Fruit fly (Drosophila melanogaster) whole organism, embryonic: Measurements from ENCODE around the gene CG31548.

Experiments used
- Atf6 ChIP-seq: fragments of 200-800 bp; sonication (Bioruptor generic); IDR thresholded peaks from 2 replicates; pipeline ENCODE4 v1.3.6; 2022; ENCODE audit warnings: missing biosample characterization, missing genetic modification characterization
- Blimp-1 ChIP-seq: fragments of 200-800 bp; sonication (Bioruptor generic); optimal IDR thresholded peaks from 3 replicates; lab custom pipeline; 2018; ENCODE audit warnings: missing biosample characterization, missing genetic modification characterization, mild to moderate bottlenecking, moderate library complexity, missing genetic modification reagents
- CG10147 ChIP-seq: fragments of 200-800 bp; sonication (Bioruptor generic); optimal IDR thresholded peaks from 2 replicates; lab custom pipeline; 2019; ENCODE audit warnings: missing biosample characterization, mild to moderate bottlenecking, missing genetic modification characterization, moderate library complexity
- CG12104 ChIP-seq: fragments of 200-800 bp; sonication (Bioruptor generic); optimal IDR thresholded peaks from 3 replicates; lab custom pipeline; 2016; ENCODE audit warnings: missing biosample characterization, missing genetic modification characterization
- CG14667 ChIP-seq: fragments of 200-800 bp; sonication (Bioruptor generic); IDR thresholded peaks from 2 replicates; pipeline ENCODE4 v1.3.6; 2022; ENCODE audit warnings: missing biosample characterization, missing genetic modification characterization
- CG1603 ChIP-seq: fragments of 200-800 bp; sonication (Bioruptor generic); optimal IDR thresholded peaks from 2 replicates; lab custom pipeline; 2019; ENCODE audit warnings: missing biosample characterization, mild to moderate bottlenecking, missing genetic modification characterization, moderate library complexity
- CG16813 ChIP-seq: fragments of 200-800 bp; sonication (Bioruptor generic); IDR thresholded peaks from 3 replicates; pipeline ENCODE4 v1.3.6; 2022; ENCODE audit warnings: missing biosample characterization, missing genetic modification characterization; ENCODE audit not compliant: partially characterized antibody
- CG17912 ChIP-seq: fragments of 200-800 bp; sonication (Bioruptor generic); optimal IDR thresholded peaks from 2 replicates; lab custom pipeline; 2018; ENCODE audit warnings: missing biosample characterization, mild to moderate bottlenecking, missing genetic modification characterization
- CG2116 ChIP-seq: fragments of 200-800 bp; sonication (Bioruptor generic); optimal IDR thresholded peaks from 3 replicates; lab custom pipeline; 2018; ENCODE audit warnings: missing biosample characterization, mild to moderate bottlenecking, missing genetic modification characterization
- CG34224 ChIP-seq: fragments of 200-800 bp; sonication (Bioruptor generic); IDR thresholded peaks from 3 replicates; pipeline ENCODE4 v1.3.6; 2022; ENCODE audit warnings: missing biosample characterization, missing genetic modification characterization; ENCODE audit not compliant: partially characterized antibody
- CG34422 ChIP-seq: fragments of 200-800 bp; sonication (Bioruptor generic); IDR thresholded peaks from 3 replicates; pipeline ENCODE4 v1.3.6; 2022; ENCODE audit warnings: missing biosample characterization, missing genetic modification characterization
- CG3726 ChIP-seq: fragments of 200-800 bp; sonication (Bioruptor generic); IDR thresholded peaks from 3 replicates; pipeline ENCODE4, ENCODE4 v1.3.6; 2022; ENCODE audit warnings: missing biosample characterization, missing genetic modification characterization
- CG42726 ChIP-seq: fragments of 200-800 bp; sonication (Bioruptor generic); IDR thresholded peaks from 2 replicates; pipeline ENCODE4 v1.3.6; 2022; ENCODE audit warnings: missing biosample characterization, missing genetic modification characterization; ENCODE audit not compliant: partially characterized antibody
- CG4360 ChIP-seq: fragments of 200-800 bp; sonication (Bioruptor generic); IDR thresholded peaks from 2 replicates; pipeline ENCODE4 v1.3.6; 2022; ENCODE audit warnings: missing biosample characterization, missing genetic modification characterization
- CG4820 ChIP-seq: fragments of 200-800 bp; sonication (Bioruptor generic); optimal IDR thresholded peaks from 3 replicates; lab custom pipeline; 2016; ENCODE audit warnings: missing biosample characterization, missing genetic modification characterization
- CG7928 ChIP-seq: fragments of 200-800 bp; sonication (Bioruptor generic); optimal IDR thresholded peaks from 2 replicates; lab custom pipeline; 2017; ENCODE audit warnings: missing biosample characterization, mild to moderate bottlenecking, missing genetic modification characterization
- CG8281 ChIP-seq: fragments of 200-800 bp; sonication (Bioruptor generic); optimal IDR thresholded peaks from 2 replicates; lab custom pipeline; 2018; ENCODE audit warnings: missing biosample characterization, mild to moderate bottlenecking, missing genetic modification characterization, moderate library complexity
- CG9437 ChIP-seq: fragments of 200-800 bp; sonication (Bioruptor generic); optimal IDR thresholded peaks from 2 replicates; lab custom pipeline; 2018; ENCODE audit warnings: missing biosample characterization, mild to moderate bottlenecking, missing genetic modification characterization
- D19A ChIP-seq: fragments of 200-800 bp; optimal IDR thresholded peaks from 3 replicates; lab custom pipeline; 2019; ENCODE audit warnings: missing biosample characterization, mild to moderate bottlenecking, missing genetic modification characterization, moderate library complexity
- Dbx ChIP-seq: fragments of 200-800 bp; sonication (Bioruptor generic); IDR thresholded peaks from 3 replicates; pipeline ENCODE4 v1.3.6; 2022; ENCODE audit warnings: missing biosample characterization, missing genetic modification characterization
- Dek ChIP-seq: fragments of 200-800 bp; sonication (Bioruptor generic); optimal IDR thresholded peaks from 3 replicates; lab custom pipeline; 2019; ENCODE audit warnings: missing biosample characterization, mild to moderate bottlenecking, missing genetic modification characterization, moderate library complexity
- Eip74EF ChIP-seq, 2 experiments: fragments of 200-800 bp in 1 of 2; fragments of >200 bp in 1 of 2; sonication (Bioruptor generic) in 1 of 2; optimal IDR thresholded peaks; 2 replicates each; lab custom pipeline; 2017 to 2019; ENCODE audit warnings: missing biosample characterization in 2 of 2, missing genetic modification characterization in 2 of 2, mild to moderate bottlenecking in 1 of 2, moderate library complexity in 1 of 2
- Elba2 ChIP-seq: fragments of 200-800 bp; sonication (Bioruptor generic); optimal IDR thresholded peaks from 3 replicates; lab custom pipeline; 2016; ENCODE audit warnings: missing biosample characterization, missing genetic modification characterization
- Hsf ChIP-seq: fragments of 200-800 bp; sonication (Bioruptor generic); optimal IDR thresholded peaks from 3 replicates; lab custom pipeline; 2016; ENCODE audit warnings: missing biosample characterization, missing genetic modification characterization
- Lpt ChIP-seq: fragments of >200 bp; optimal IDR thresholded peaks from 2 replicates; lab custom pipeline; 2018; ENCODE audit warnings: missing biosample characterization, missing genetic modification characterization
- Med ChIP-seq: fragments of 200-800 bp; sonication (Bioruptor generic); peaks from one replicate; lab custom pipeline; 2016; ENCODE audit warnings: missing biosample characterization, missing genetic modification characterization, mild to moderate bottlenecking, inconsistent platforms, moderate library complexity
- Mes4 ChIP-seq: fragments of 200-800 bp; sonication (Bioruptor generic); optimal IDR thresholded peaks from 2 replicates; lab custom pipeline; 2016; ENCODE audit warnings: missing biosample characterization, missing genetic modification characterization
- Nf-YB ChIP-seq: fragments of 200-800 bp; sonication (Bioruptor generic); optimal IDR thresholded peaks from 3 replicates; lab custom pipeline; 2019; ENCODE audit warnings: missing biosample characterization, mild to moderate bottlenecking, missing genetic modification characterization, moderate library complexity
- Oaz ChIP-seq: fragments of 200-800 bp; sonication (Bioruptor generic); IDR thresholded peaks from 2 replicates; pipeline ENCODE4 v1.3.6; 2022; ENCODE audit warnings: missing biosample characterization, missing genetic modification characterization
- Oli ChIP-seq: fragments of 200-800 bp; sonication (Bioruptor generic); optimal IDR thresholded peaks from 2 replicates; lab custom pipeline; 2018; ENCODE audit warnings: missing biosample characterization, mild to moderate bottlenecking, missing genetic modification characterization, moderate library complexity
- Ptx1 ChIP-seq: fragments of 200-800 bp; sonication (Bioruptor generic); IDR thresholded peaks from 2 replicates; pipeline ENCODE4 v1.3.6; 2022; ENCODE audit warnings: missing biosample characterization, missing genetic modification characterization
- Rx ChIP-seq: fragments of 200-800 bp; sonication (Bioruptor generic); IDR thresholded peaks from 2 replicates; pipeline ENCODE4 v1.3.6; 2022; ENCODE audit warnings: missing biosample characterization, missing genetic modification characterization
- Sox102F ChIP-seq: fragments of 200-800 bp; sonication (Bioruptor generic); optimal IDR thresholded peaks from 2 replicates; lab custom pipeline; 2018; ENCODE audit warnings: missing biosample characterization, mild to moderate bottlenecking, missing genetic modification characterization, moderate library complexity
- abd-A ChIP-seq: fragments of 200-800 bp; sonication (Bioruptor generic); optimal IDR thresholded peaks from 3 replicates; lab custom pipeline; 2019; ENCODE audit warnings: missing biosample characterization, mild to moderate bottlenecking, missing genetic modification characterization, moderate library complexity
- cad ChIP-seq: fragments of >200 bp; optimal IDR thresholded peaks from 2 replicates; lab custom pipeline; 2017; ENCODE audit warnings: missing biosample characterization, missing genetic modification characterization
- gcm ChIP-seq: fragments of 200-800 bp; sonication (Bioruptor generic); optimal IDR thresholded peaks from 2 replicates; lab custom pipeline; 2019; ENCODE audit warnings: missing biosample characterization, mild to moderate bottlenecking, missing genetic modification characterization, moderate library complexity
- ind ChIP-seq: fragments of 200-800 bp; sonication (Bioruptor generic); optimal IDR thresholded peaks from 3 replicates; lab custom pipeline; 2016; ENCODE audit warnings: missing biosample characterization, missing genetic modification characterization
- jigr1 ChIP-seq: fragments of 200-800 bp; sonication (Bioruptor generic); IDR thresholded peaks from 3 replicates; pipeline ENCODE4 v1.3.6; 2022; ENCODE audit warnings: missing biosample characterization, missing genetic modification characterization
- knrl ChIP-seq: fragments of 200-800 bp; sonication (Bioruptor generic); IDR thresholded peaks from 3 replicates; pipeline ENCODE4 v1.3.6; 2022; ENCODE audit warnings: missing biosample characterization, missing genetic modification characterization; ENCODE audit not compliant: partially characterized antibody
- lola ChIP-seq, 3 experiments: fragments of >200 bp in 2 of 3; fragments of 200-800 bp in 1 of 3; sonication (Bioruptor generic) in 1 of 3; optimal IDR thresholded peaks; 2 replicates each; lab custom pipeline; 2017 to 2019; ENCODE audit warnings: missing biosample characterization in 3 of 3, missing genetic modification characterization in 3 of 3, mild to moderate bottlenecking in 1 of 3, moderate library complexity in 1 of 3
- pb ChIP-seq: fragments of 200-800 bp; sonication (Bioruptor generic); optimal IDR thresholded peaks from 3 replicates; lab custom pipeline; 2016; ENCODE audit warnings: missing biosample characterization, missing genetic modification characterization
- sc ChIP-seq, 3 experiments: fragments of >200 bp in 2 of 3; fragments of 200-800 bp in 1 of 3; sonication (Bioruptor generic) in 1 of 3; optimal IDR thresholded peaks; 2 replicates in 2 of 3; 3 replicates in 1 of 3; lab custom pipeline; 2017; ENCODE audit warnings: mild to moderate bottlenecking in 1 of 3, missing biosample characterization in 1 of 3, missing genetic modification characterization in 1 of 3, missing genetic modification reagents in 1 of 3
- sima ChIP-seq: fragments of 200-800 bp; sonication (Bioruptor generic); optimal IDR thresholded peaks from 2 replicates; lab custom pipeline; 2016; ENCODE audit warnings: missing biosample characterization, missing genetic modification characterization
- slbo ChIP-seq: fragments of 200-800 bp; sonication (Bioruptor generic); IDR thresholded peaks from 2 replicates; pipeline ENCODE4 v1.3.6; 2022; ENCODE audit warnings: missing biosample characterization, missing genetic modification characterization
- trem ChIP-seq: fragments of 200-800 bp; optimal IDR thresholded peaks from 3 replicates; lab custom pipeline; 2019; ENCODE audit warnings: missing biosample characterization, mild to moderate bottlenecking, missing genetic modification characterization, moderate library complexity
- tup ChIP-seq: fragments of 200-800 bp; sonication (Bioruptor generic); optimal IDR thresholded peaks from 2 replicates; lab custom pipeline; 2016; ENCODE audit warnings: missing biosample characterization, mild to moderate bottlenecking, missing genetic modification characterization, moderate library complexity
- unc-4 ChIP-seq: fragments of 200-800 bp; sonication (Bioruptor generic); IDR thresholded peaks from 2 replicates; pipeline ENCODE4 v1.3.6; 2022; ENCODE audit warnings: missing biosample characterization, missing genetic modification characterization; ENCODE audit not compliant: partially characterized antibody
- wek ChIP-seq: fragments of 200-800 bp; sonication (Bioruptor generic); optimal IDR thresholded peaks from 3 replicates; lab custom pipeline; 2018; ENCODE audit warnings: missing biosample characterization, mild to moderate bottlenecking, missing genetic modification characterization, moderate library complexity

The CG31548 gene

DNA sequence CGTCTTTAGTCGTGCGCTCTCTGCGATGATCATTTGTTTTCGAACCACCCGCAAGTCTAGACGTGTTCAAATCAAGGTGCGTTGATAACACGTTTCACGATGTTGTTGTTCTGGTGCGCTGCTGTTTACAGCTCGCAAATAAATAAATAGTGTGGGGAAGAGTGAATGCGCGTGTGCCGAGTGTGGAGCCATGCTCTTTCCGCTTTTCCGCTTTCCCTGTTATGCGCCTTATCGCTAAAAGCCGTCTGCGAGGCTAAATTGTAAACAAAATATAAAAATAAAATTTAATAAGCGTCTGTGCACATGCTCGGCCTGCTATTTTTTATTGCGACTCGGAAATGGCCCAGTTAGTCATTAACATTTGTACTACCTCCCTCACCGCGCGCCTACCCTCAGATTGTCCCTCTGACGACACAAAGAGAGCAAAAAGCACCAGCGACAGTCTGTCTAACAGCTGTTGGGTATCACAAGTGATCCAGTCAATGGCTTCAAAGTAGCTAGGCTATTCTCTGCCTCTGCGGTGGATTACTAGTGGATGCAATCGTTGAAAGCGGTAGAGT, 36.1 kb upstream of the CG31548 start (continued):
- TF ChIP-seq CG34422 (GFP tag; lab: Robert Waterston, UW): peak; percentile 80; the same call in 1 of the 3 replicates
- peak; percentile 62 for TF ChIP-seq Atf6
- peak; percentile 52; the same call in 1 of the 3 replicates for TF ChIP-seq Dbx (GFP tag; lab: Robert Waterston, UW)
- TF ChIP-seq CG42726 (GFP tag; lab: Robert Waterston, UW): no peak
- peak; percentile 46; the same call in 1 of the 3 replicates for TF ChIP-seq CG34224 (GFP tag; lab: Robert Waterston, UW)
- peak; percentile 25 for TF ChIP-seq trem (tag; lab: Kevin White, UChicago)
- TF ChIP-seq sima (GFP tag; lab: Kevin White, UChicago): peak; percentile 32
- TF ChIP-seq CG14667 (GFP tag; lab: Robert Waterston, UW): no peak
- TF ChIP-seq CG17912 (GFP tag; lab: Kevin White, UChicago): peak; percentile 93
- peak; percentile 90 for TF ChIP-seq CG4360
- TF ChIP-seq Ptx1 (GFP tag; lab: Robert Waterston, UW): 0 out of 2 replicates have a peak, but pooled peaks have one; percentile 14
- TF ChIP-seq CG12104 (GFP tag; lab: Kevin White, UChicago): peak; percentile 76
- TF ChIP-seq sc (optimal IDR thresholded peaks at IDR 0.05; lab: Kevin White, UChicago): no peak
- TF ChIP-seq sc (GFP tag; optimal IDR thresholded peaks at IDR 0.05; lab: Kevin White, UChicago): peak; percentile 77
- no peak for TF ChIP-seq CG10147
- no peak for TF ChIP-seq abd-A (tag; lab: Kevin White, UChicago)
- TF ChIP-seq tup (GFP tag; lab: Kevin White, UChicago): peak; percentile 48
- TF ChIP-seq lola (GFP tag; optimal IDR thresholded peaks at IDR 0.05; lab: Kevin White, UChicago): peak in 1 of 3 experiments; percentile 44
- no peak for TF ChIP-seq cad
- TF ChIP-seq CG7928: peak; percentile 25
- no peak for TF ChIP-seq Lpt (GFP tag; lab: Kevin White, UChicago)
- peak; percentile 22 for TF ChIP-seq CG4820 (GFP tag; lab: Kevin White, UChicago)
- TF ChIP-seq pb: peak; percentile 4
- TF ChIP-seq jigr1 (GFP tag; lab: Robert Waterston, UW): no peak
- TF ChIP-seq CG2116 (GFP tag; lab: Kevin White, UChicago): peak; percentile 67
- TF ChIP-seq Rx (GFP tag; lab: Robert Waterston, UW): peak; percentile 38; the same call in 1 of the 2 replicates
- no peak for TF ChIP-seq Elba2 (GFP tag; lab: Kevin White, UChicago)
- TF ChIP-seq Oli (tag; lab: Kevin White, UChicago): peak; percentile 20
- peak; percentile 65 for TF ChIP-seq D19A (tag; lab: Kevin White, UChicago)
- TF ChIP-seq Oaz (GFP tag; lab: Robert Waterston, UW): no peak
- 0 out of 2 replicates have a peak, but pooled peaks have one; percentile 18 for TF ChIP-seq unc-4 (GFP tag; lab: Robert Waterston, UW)
- TF ChIP-seq Eip74EF (GFP tag; optimal IDR thresholded peaks at IDR 0.05; lab: Kevin White, UChicago): peak in 1 of 2 experiments; percentile 91
- peak; percentile 61 for TF ChIP-seq Sox102F (GFP tag; lab: Kevin White, UChicago)
- peak; percentile 20 for TF ChIP-seq ind (GFP tag; lab: Kevin White, UChicago)
- peak; percentile 98 for TF ChIP-seq Med (GFP tag; lab: Kevin White, UChicago)
- peak; percentile 62 for TF ChIP-seq CG8281
- peak; percentile 91 for TF ChIP-seq gcm (GFP tag; lab: Kevin White, UChicago)
- peak; percentile 79 for TF ChIP-seq CG1603 (tag; lab: Kevin White, UChicago)
- peak; percentile 73 for TF ChIP-seq Nf-YB (GFP tag; lab: Kevin White, UChicago)
- TF ChIP-seq slbo (GFP tag; lab: Robert Waterston, UW): 0 out of 2 replicates have a peak, but pooled peaks have one; percentile 18
- peak; percentile 76 for TF ChIP-seq Blimp-1 (GFP tag; lab: Kevin White, UChicago)
- no peak for TF ChIP-seq CG3726
- TF ChIP-seq CG16813 (GFP tag; lab: Robert Waterston, UW): no peak
- TF ChIP-seq wek (GFP tag; lab: Kevin White, UChicago): peak; percentile 96
- peak; percentile 64 for TF ChIP-seq Mes4
- TF ChIP-seq Dek: peak; percentile 57
- TF ChIP-seq knrl (GFP tag; lab: Robert Waterston, UW): no peak
- peak; percentile 47 for TF ChIP-seq Hsf (GFP tag; lab: Kevin White, UChicago)
- TF ChIP-seq CG9437: no peak
